Worm (Caenorhabditis elegans): ENCODE results near the gene ZK896.4.

ce11 chrIV:12920553-12920952 lies 37.5 kb upstream of the ZK896.4 start:
- TF ChIP-seq ets-4 (GFP tag; optimal IDR thresholded peaks at IDR 0.05) (no peak), B0019.2 (GFP tag; conservative IDR thresholded peaks at IDR 0.05) (no peak), K12H6.12 (tag; optimal IDR thresholded peaks at IDR 0.05) (no peak)
